Worm (Caenorhabditis elegans) whole organism, early embryonic: Measurements from ENCODE around the gene W09C2.10.

ENCODE experiments used
- B0310.2 ChIP-seq: sonication (generic microtip); optimal IDR thresholded peaks from 2 replicates; lab custom pipeline; 2016; ENCODE audit warnings: mild to moderate bottlenecking, missing genetic modification characterization, missing compliant biosample characterization
- ama-1 ChIP-seq: fragments of 150-350 bp; optimal IDR thresholded peaks from 2 replicates; lab custom pipeline; 2014
- ets-7 ChIP-seq: sonication (generic microtip); optimal IDR thresholded peaks from 2 replicates; lab custom pipeline; 2016; ENCODE audit warnings: missing genotype, missing genetic modification characterization, missing compliant biosample characterization
- flt-1 ChIP-seq: fragments of 200-800 bp; sonication (Bioruptor generic); IDR thresholded peaks from 2 replicates; pipeline ENCODE4 v1.3.6; 2022; ENCODE audit warnings: missing genetic modification characterization, missing compliant biosample characterization
- hmbx-1 ChIP-seq: sonication (generic microtip); optimal IDR thresholded peaks from 2 replicates; lab custom pipeline; 2016; ENCODE audit warnings: mild to moderate bottlenecking, missing genetic modification characterization, missing compliant biosample characterization
- hnd-1 ChIP-seq: sonication (generic microtip); optimal IDR thresholded peaks from 2 replicates; lab custom pipeline; 2016; ENCODE audit warnings: missing genetic modification characterization, missing compliant biosample characterization
- sea-1 ChIP-seq: fragments of 200-800 bp; sonication (Bioruptor generic); conservative IDR thresholded peaks from 2 replicates; pipeline ENCODE4 v1.3.6; 2022; ENCODE audit warnings: missing genetic modification characterization, missing compliant biosample characterization
- tbx-37 ChIP-seq: fragments of 200-800 bp; sonication (Bioruptor generic); conservative IDR thresholded peaks from 2 replicates; pipeline ENCODE4 v1.3.6; 2022; ENCODE audit warnings: missing genetic modification reagents, missing genetic modification characterization, missing compliant biosample characterization

ce11 chrIV:9657753-9658152 is 32.9 kb upstream of the W09C2.10 start, which contains the start of gene acc-1:
- TF ChIP-seq flt-1 (no peak), hmbx-1 (tag; lab: Kevin White, UChicago) (no peak), ama-1 (lab: Kevin White, UChicago) (no peak), B0310.2 (no peak), ets-7 (tag; lab: Kevin White, UChicago) (no peak), sea-1 (GFP tag; lab: Robert Waterston, UW) (no peak), hnd-1 (no peak), tbx-37 (GFP tag; lab: Robert Waterston, UW) (no peak)
